Fruit fly (Drosophila melanogaster) whole organism, embryonic: ENCODE results near the gene CG32073.

ENCODE experiments used
- ATbp ChIP-seq: fragments of 200-800 bp; sonication (Bioruptor generic); optimal IDR thresholded peaks from 2 replicates; lab custom pipeline; 2017; ENCODE audit warnings: missing biosample characterization, mild to moderate bottlenecking, missing genetic modification characterization, missing genetic modification reagents
- CG10959 ChIP-seq: fragments of 200-800 bp; sonication (Bioruptor generic); IDR thresholded peaks from 2 replicates; pipeline ENCODE4 v1.3.6; 2022; ENCODE audit warnings: missing biosample characterization, missing genetic modification characterization
- CG10979 ChIP-seq: fragments of 200-800 bp; sonication (Bioruptor generic); optimal IDR thresholded peaks from 2 replicates; lab custom pipeline; 2018; ENCODE audit warnings: missing biosample characterization, mild to moderate bottlenecking, missing genetic modification characterization, moderate library complexity
- CG11723 ChIP-seq: fragments of 200-800 bp; sonication (Bioruptor generic); optimal IDR thresholded peaks from 2 replicates; lab custom pipeline; 2017; ENCODE audit warnings: missing biosample characterization, mild to moderate bottlenecking, missing genetic modification characterization
- CG12744 ChIP-seq: fragments of 200-800 bp; sonication (Bioruptor generic); optimal IDR thresholded peaks from 2 replicates; lab custom pipeline; 2016; ENCODE audit warnings: missing biosample characterization, missing genetic modification characterization
- CG12769 ChIP-seq: fragments of 200-800 bp; sonication (Bioruptor generic); optimal IDR thresholded peaks from 2 replicates; lab custom pipeline; 2019; ENCODE audit warnings: missing biosample characterization, mild to moderate bottlenecking, missing genetic modification characterization, moderate library complexity
- CG14014 ChIP-seq: fragments of 200-800 bp; sonication (Bioruptor generic); IDR thresholded peaks from 2 replicates; pipeline ENCODE4 v1.3.6; 2022; ENCODE audit warnings: missing biosample characterization, missing genetic modification characterization
- CG14667 ChIP-seq: fragments of 200-800 bp; sonication (Bioruptor generic); IDR thresholded peaks from 2 replicates; pipeline ENCODE4 v1.3.6; 2022; ENCODE audit warnings: missing biosample characterization, missing genetic modification characterization
- CG15011 ChIP-seq: fragments of 200-800 bp; sonication (Bioruptor generic); optimal IDR thresholded peaks from 3 replicates; lab custom pipeline; 2018; ENCODE audit warnings: missing biosample characterization, mild to moderate bottlenecking, missing genetic modification characterization
- CG15601 ChIP-seq: fragments of 200-800 bp; sonication (Bioruptor generic); optimal IDR thresholded peaks from 3 replicates; lab custom pipeline; 2019; ENCODE audit warnings: missing biosample characterization, mild to moderate bottlenecking, missing genetic modification characterization, moderate library complexity
- CG1603 ChIP-seq: fragments of 200-800 bp; sonication (Bioruptor generic); optimal IDR thresholded peaks from 2 replicates; lab custom pipeline; 2019; ENCODE audit warnings: missing biosample characterization, mild to moderate bottlenecking, missing genetic modification characterization, moderate library complexity
- CG2202 ChIP-seq: fragments of 200-800 bp; sonication (Bioruptor generic); optimal IDR thresholded peaks from 2 replicates; lab custom pipeline; 2018; ENCODE audit warnings: missing biosample characterization, mild to moderate bottlenecking, missing genetic modification characterization
- CG2889 ChIP-seq: fragments of 200-800 bp; sonication (Bioruptor generic); IDR thresholded peaks from 3 replicates; pipeline ENCODE4 v1.3.6; 2022; ENCODE audit warnings: missing biosample characterization, missing genetic modification characterization
- CG30403 ChIP-seq: fragments of 200-800 bp; sonication (Bioruptor generic); optimal IDR thresholded peaks from 3 replicates; lab custom pipeline; 2016; ENCODE audit warnings: missing biosample characterization, missing genetic modification characterization
- CG33557 ChIP-seq: fragments of 200-800 bp; sonication (Bioruptor generic); optimal IDR thresholded peaks from 2 replicates; lab custom pipeline; 2019; ENCODE audit warnings: missing biosample characterization, mild to moderate bottlenecking, missing genetic modification characterization, moderate library complexity
- CG3847 ChIP-seq: fragments of 200-800 bp; sonication (Bioruptor generic); IDR thresholded peaks from 2 replicates; pipeline ENCODE4 v1.3.6; 2022; ENCODE audit warnings: missing biosample characterization, missing genetic modification characterization
- CG4617 ChIP-seq: fragments of 200-800 bp; sonication (Bioruptor generic); optimal IDR thresholded peaks from 3 replicates; lab custom pipeline; 2016; ENCODE audit warnings: missing biosample characterization, missing genetic modification characterization, borderline replicate concordance
- CG6272 ChIP-seq: fragments of 200-800 bp; sonication (Bioruptor generic); IDR thresholded peaks from 2 replicates; pipeline ENCODE4 v1.3.6; 2022; ENCODE audit warnings: missing biosample characterization, missing genetic modification characterization
- CG7357 ChIP-seq: fragments of 200-800 bp; sonication (Bioruptor generic); IDR thresholded peaks from 3 replicates; pipeline ENCODE4 v1.3.6; 2022; ENCODE audit warnings: missing biosample characterization, missing genetic modification characterization
- CG8478 ChIP-seq: fragments of >200 bp; optimal IDR thresholded peaks from 2 replicates; lab custom pipeline; 2018
- CG9932 ChIP-seq: fragments of 200-800 bp; sonication (Bioruptor generic); IDR thresholded peaks from 2 replicates; pipeline ENCODE4 v1.3.6; 2022; ENCODE audit warnings: missing biosample characterization, missing genetic modification characterization
- CkIIα-i1 ChIP-seq: fragments of 200-800 bp; sonication (Bioruptor generic); IDR thresholded peaks from 2 replicates; pipeline ENCODE4 v1.3.6; 2022; ENCODE audit warnings: missing biosample characterization, missing genetic modification characterization
- Dip3 ChIP-seq: fragments of 200-800 bp; sonication (Bioruptor generic); optimal IDR thresholded peaks from 3 replicates; lab custom pipeline; 2016; ENCODE audit warnings: missing biosample characterization, missing genetic modification characterization
- Dp ChIP-seq: fragments of 200-800 bp; sonication (Bioruptor generic); optimal IDR thresholded peaks from 2 replicates; lab custom pipeline; 2018; ENCODE audit warnings: missing biosample characterization, mild to moderate bottlenecking, missing genetic modification characterization, moderate library complexity
- HLH3B ChIP-seq: fragments of 200-800 bp; sonication (Bioruptor generic); IDR thresholded peaks from 2 replicates; pipeline ENCODE4 v1.3.6; 2022; ENCODE audit warnings: missing biosample characterization, missing genetic modification characterization
- HmgD ChIP-seq: fragments of 200-800 bp; sonication (Bioruptor generic); optimal IDR thresholded peaks from 3 replicates; lab custom pipeline; 2016; ENCODE audit warnings: missing biosample characterization, missing genetic modification characterization
- MBD-R2 ChIP-seq: fragments of 200-800 bp; sonication (Bioruptor generic); IDR thresholded peaks from 2 replicates; pipeline ENCODE4 v1.3.6; 2022; ENCODE audit warnings: missing biosample characterization, missing genetic modification characterization
- NC2α ChIP-seq: fragments of 200-800 bp; sonication (Bioruptor generic); optimal IDR thresholded peaks from 2 replicates; lab custom pipeline; 2016; ENCODE audit warnings: missing biosample characterization, missing genetic modification characterization
- Oli ChIP-seq: fragments of 200-800 bp; sonication (Bioruptor generic); optimal IDR thresholded peaks from 2 replicates; lab custom pipeline; 2018; ENCODE audit warnings: missing biosample characterization, mild to moderate bottlenecking, missing genetic modification characterization, moderate library complexity
- Rx ChIP-seq: fragments of 200-800 bp; sonication (Bioruptor generic); IDR thresholded peaks from 2 replicates; pipeline ENCODE4 v1.3.6; 2022; ENCODE audit warnings: missing biosample characterization, missing genetic modification characterization
- Six4 ChIP-seq: fragments of 200-800 bp; sonication (Bioruptor generic); optimal IDR thresholded peaks from 2 replicates; lab custom pipeline; 2016; ENCODE audit warnings: missing biosample characterization, missing genetic modification characterization
- YL-1 ChIP-seq: fragments of 200-800 bp; sonication (Bioruptor generic); optimal IDR thresholded peaks from 3 replicates; lab custom pipeline; 2017; ENCODE audit warnings: missing biosample characterization, mild to moderate bottlenecking, missing genetic modification characterization
- ac ChIP-seq: fragments of 200-800 bp; sonication (Bioruptor generic); optimal IDR thresholded peaks from 3 replicates; lab custom pipeline; 2017; ENCODE audit warnings: missing biosample characterization, mild to moderate bottlenecking, missing genetic modification characterization
- az2 ChIP-seq: fragments of 200-800 bp; sonication (Bioruptor generic); optimal IDR thresholded peaks from 3 replicates; lab custom pipeline; 2016; ENCODE audit warnings: missing biosample characterization, missing genetic modification characterization
- croc ChIP-seq: fragments of 200-800 bp; sonication (Bioruptor generic); conservative IDR thresholded peaks from 3 replicates; pipeline ENCODE4 v1.3.6; 2022; ENCODE audit warnings: missing biosample characterization, missing genetic modification characterization
- dimm ChIP-seq: fragments of 200-800 bp; sonication (Bioruptor generic); IDR thresholded peaks from 2 replicates; pipeline ENCODE4 v1.3.6; 2022; ENCODE audit warnings: missing biosample characterization, missing genetic modification characterization
- dpn ChIP-seq, 2 experiments: fragments of 200-800 bp; sonication (Bioruptor generic); optimal IDR thresholded peaks; 3 replicates each; lab custom pipeline; 2016; ENCODE audit warnings: missing biosample characterization in 2 of 2, missing genetic modification characterization in 2 of 2
- ewg ChIP-seq: fragments of 200-800 bp; sonication (Bioruptor generic); optimal IDR thresholded peaks from 3 replicates; lab custom pipeline; 2017; ENCODE audit warnings: mild to moderate bottlenecking, missing biosample characterization, missing genetic modification reagents, missing genetic modification characterization
- ftz-f1 ChIP-seq: fragments of 200-800 bp; sonication (Bioruptor generic); optimal IDR thresholded peaks from 2 replicates; lab custom pipeline; 2016; ENCODE audit warnings: missing biosample characterization, missing genetic modification characterization
- gro ChIP-seq: fragments of 200-800 bp; sonication (Bioruptor generic); optimal IDR thresholded peaks from 2 replicates; lab custom pipeline; 2016; ENCODE audit warnings: missing biosample characterization, missing genetic modification characterization
- gt ChIP-seq: fragments of 200-800 bp; sonication (Bioruptor generic); IDR thresholded peaks from 2 replicates; pipeline ENCODE4 v1.3.6; 2022; ENCODE audit warnings: missing biosample characterization, missing genetic modification characterization
- hb ChIP-seq: fragments of 200-800 bp; sonication (Bioruptor generic); IDR thresholded peaks from 3 replicates; pipeline ENCODE4 v1.3.6; 2022; ENCODE audit warnings: missing biosample characterization, missing genetic modification characterization; ENCODE audit not compliant: partially characterized antibody
- kay ChIP-seq: fragments of 200-800 bp; sonication (Bioruptor generic); optimal IDR thresholded peaks from 2 replicates; lab custom pipeline; 2016; ENCODE audit warnings: missing biosample characterization, missing genetic modification characterization
- lbe ChIP-seq: fragments of 200-800 bp; sonication (Bioruptor generic); optimal IDR thresholded peaks from 2 replicates; lab custom pipeline; 2016; ENCODE audit warnings: missing biosample characterization, mild to moderate bottlenecking, missing genetic modification characterization
- pzg ChIP-seq: fragments of 200-800 bp; sonication (Bioruptor generic); optimal IDR thresholded peaks from 3 replicates; lab custom pipeline; 2018; ENCODE audit warnings: missing biosample characterization, mild to moderate bottlenecking, missing genetic modification characterization, moderate library complexity
- repo ChIP-seq: fragments of 200-800 bp; sonication (Bioruptor generic); optimal IDR thresholded peaks from 2 replicates; lab custom pipeline; 2016; ENCODE audit warnings: missing biosample characterization, missing genetic modification characterization
- schlank ChIP-seq: fragments of 200-800 bp; sonication (Bioruptor generic); optimal IDR thresholded peaks from 2 replicates; lab custom pipeline; 2018; ENCODE audit warnings: missing biosample characterization, mild to moderate bottlenecking, missing genetic modification characterization
- seq ChIP-seq: fragments of 200-800 bp; sonication (Bioruptor generic); IDR thresholded peaks from 2 replicates; pipeline ENCODE4 v1.3.6; 2022; ENCODE audit warnings: missing biosample characterization, missing genetic modification characterization
- so ChIP-seq: fragments of 200-800 bp; sonication (Bioruptor generic); IDR thresholded peaks from 3 replicates; pipeline ENCODE4 v1.3.6; 2022; ENCODE audit warnings: missing biosample characterization, missing genetic modification characterization
- sqz ChIP-seq: fragments of 200-800 bp; sonication (Bioruptor generic); optimal IDR thresholded peaks from 3 replicates; lab custom pipeline; 2018; ENCODE audit warnings: missing biosample characterization, mild to moderate bottlenecking, missing genetic modification characterization
- sr ChIP-seq: fragments of 200-800 bp; sonication (Bioruptor generic); IDR thresholded peaks from 3 replicates; pipeline ENCODE4 v1.3.6; 2022; ENCODE audit warnings: missing biosample characterization, missing genetic modification characterization
- sug ChIP-seq: fragments of 200-800 bp; optimal IDR thresholded peaks from 2 replicates; lab custom pipeline; 2019; ENCODE audit warnings: missing biosample characterization, mild to moderate bottlenecking, missing genetic modification characterization, moderate library complexity

Gene CG32073

DNA sequence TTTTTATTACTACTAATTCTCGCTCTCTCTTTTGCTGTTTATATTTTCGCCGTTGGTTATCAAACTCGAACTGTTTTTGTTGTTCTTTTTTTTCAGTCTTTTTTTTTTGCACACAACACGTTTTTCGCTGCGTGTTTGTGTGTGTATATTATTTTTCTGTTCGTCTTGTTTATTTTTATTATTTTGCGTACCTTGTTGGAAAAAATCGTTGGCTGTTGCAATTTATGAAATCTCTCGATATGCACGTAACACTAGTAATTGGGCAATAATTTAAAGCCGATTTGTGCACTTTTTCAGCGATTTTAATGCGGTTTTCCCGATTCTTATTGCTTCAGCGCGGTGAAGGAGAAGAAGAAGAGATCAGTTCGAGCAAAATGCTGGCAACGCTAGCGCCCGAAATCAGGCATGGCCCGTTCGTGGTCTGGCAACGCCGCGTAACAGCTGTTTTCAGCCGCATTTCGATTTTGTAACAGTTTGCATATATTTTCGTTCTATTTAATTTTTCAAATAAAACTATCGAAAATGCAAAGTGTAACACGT is 13.1 kb upstream of the CG32073 start, which contains the start of the genes FoxK and mRpL2 (continued):
- TF ChIP-seq CG10979 (tag; lab: Kevin White, UChicago) (no peak), CG33557 (GFP tag; lab: Kevin White, UChicago) (no peak), CG30403 (GFP tag; lab: Kevin White, UChicago) (no peak), CG1603 (tag; lab: Kevin White, UChicago) (peak; percentile 71), CG3847 (peak; percentile 63; the same call in 1 of the 2 replicates), CG2202 (tag; lab: Kevin White, UChicago) (no peak), CG7357 (GFP tag; lab: Robert Waterston, UW) (no peak), CG12769 (tag; lab: Kevin White, UChicago) (peak; percentile 10), so (GFP tag; lab: Robert Waterston, UW) (no peak), lbe (peak; percentile 74), schlank (tag; lab: Kevin White, UChicago) (no peak), CG9932 (no peak), Dp (GFP tag; lab: Kevin White, UChicago) (peak; percentile 51), ftz-f1 (GFP tag; lab: Kevin White, UChicago) (no peak), dpn (GFP tag; optimal IDR thresholded peaks at IDR 0.05; lab: Kevin White, UChicago) (no peak), CG6272 (GFP tag; lab: Robert Waterston, UW) (no peak), CG8478 (lab: Kevin White, UChicago) (no peak), ewg (GFP tag; lab: Kevin White, UChicago) (peak; percentile 89), Dip3 (GFP tag; lab: Kevin White, UChicago) (no peak), repo (no peak), HLH3B (GFP tag; lab: Robert Waterston, UW) (no peak), CG11723 (no peak), Rx (GFP tag; lab: Robert Waterston, UW) (no peak), CG2889 (GFP tag; lab: Robert Waterston, UW) (no peak), seq (GFP tag; lab: Robert Waterston, UW) (no peak), gro (peak; percentile 18), HmgD (GFP tag; lab: Kevin White, UChicago) (peak; percentile 63), az2 (GFP tag; lab: Kevin White, UChicago) (no peak), CG12744 (GFP tag; lab: Kevin White, UChicago) (no peak), CG14667 (GFP tag; lab: Robert Waterston, UW) (no peak), Oli (tag; lab: Kevin White, UChicago) (no peak), pzg (GFP tag; lab: Kevin White, UChicago) (peak; percentile 82), YL-1 (GFP tag; lab: Kevin White, UChicago) (peak; percentile 72), CG4617 (GFP tag; lab: Kevin White, UChicago) (peak; percentile 81), sqz (GFP tag; lab: Kevin White, UChicago) (peak; percentile 83), dimm (GFP tag; lab: Robert Waterston, UW) (no peak), sr (no peak), ATbp (GFP tag; lab: Kevin White, UChicago) (no peak), NC2α (no peak), CG15011 (GFP tag; lab: Kevin White, UChicago) (no peak), CG14014 (GFP tag; lab: Robert Waterston, UW) (0 out of 2 replicates have a peak, but pooled peaks have one; percentile 6), CG15601 (tag; lab: Kevin White, UChicago) (no peak), CkIIα-i1 (GFP tag; lab: Robert Waterston, UW) (no peak), kay (GFP tag; lab: Kevin White, UChicago) (no peak), Six4 (GFP tag; lab: Kevin White, UChicago) (no peak), gt (GFP tag; lab: Robert Waterston, UW) (no peak), ac (no peak), MBD-R2 (peak; percentile 89), sug (peak; percentile 0), hb (GFP tag; lab: Robert Waterston, UW) (no peak), croc (GFP tag; lab: Robert Waterston, UW) (no peak), CG10959 (GFP tag; lab: Robert Waterston, UW) (no peak)
